Worm (Caenorhabditis elegans) whole organism, late embryonic: ENCODE measurements around the gene lgc-13.

ENCODE experiments used
- F13H6.1 ChIP-seq: sonication (generic microtip); optimal IDR thresholded peaks from 2 replicates; lab custom pipeline; 2016; ENCODE audit warnings: missing genetic modification characterization, missing compliant biosample characterization
- ama-1 ChIP-seq: fragments of 150-350 bp; optimal IDR thresholded peaks from 2 replicates; lab custom pipeline; 2014
- ceh-30 ChIP-seq: fragments of 150-350 bp; optimal IDR thresholded peaks from 2 replicates; lab custom pipeline; 2014; ENCODE audit warnings: missing biosample characterization, missing genetic modification characterization
- elt-4 ChIP-seq: sonication (generic microtip); optimal IDR thresholded peaks from 2 replicates; lab custom pipeline; 2016; ENCODE audit warnings: missing genetic modification characterization, missing compliant biosample characterization
- hlh-13 ChIP-seq: fragments of 200-800 bp; sonication (Bioruptor generic); optimal IDR thresholded peaks from 2 replicates; lab custom pipeline; 2018; ENCODE audit warnings: mild to moderate bottlenecking, missing genetic modification characterization, missing compliant biosample characterization
- nfya-1 ChIP-seq: sonication (generic microtip); optimal IDR thresholded peaks from 2 replicates; lab custom pipeline; 2017; ENCODE audit warnings: missing genetic modification characterization, mild to moderate bottlenecking, missing compliant biosample characterization, antibody characterized with exemption, moderate library complexity
- nhr-11 ChIP-seq: fragments of 150-350 bp; optimal IDR thresholded peaks from 2 replicates; lab custom pipeline; 2014; ENCODE audit warnings: missing biosample characterization, missing genetic modification characterization
- pqm-1 ChIP-seq: sonication (generic microtip); optimal IDR thresholded peaks from 2 replicates; lab custom pipeline; 2016; ENCODE audit warnings: missing genetic modification characterization, missing compliant biosample characterization
- rnt-1 ChIP-seq: sonication (generic microtip); optimal IDR thresholded peaks from 2 replicates; lab custom pipeline; 2016; ENCODE audit warnings: missing genetic modification characterization, missing compliant biosample characterization
- unc-3 ChIP-seq, 2 experiments: fragments of 200-800 bp in 1 of 2; sonication (Bioruptor generic) in 1 of 2; sonication (generic microtip) in 1 of 2; conservative IDR thresholded peaks in 1 of 2; optimal IDR thresholded peaks in 1 of 2; 2 replicates each; pipeline versions ENCODE4 v1.3.6 to Lab custom; 2016 to 2022; ENCODE audit warnings: missing compliant biosample characterization in 2 of 2, missing genetic modification characterization in 2 of 2, missing genetic modification reagents in 1 of 2
- unc-86 ChIP-seq: sonication (generic microtip); optimal IDR thresholded peaks from 2 replicates; lab custom pipeline; 2016; ENCODE audit warnings: missing genetic modification characterization, missing compliant biosample characterization

DNA sequence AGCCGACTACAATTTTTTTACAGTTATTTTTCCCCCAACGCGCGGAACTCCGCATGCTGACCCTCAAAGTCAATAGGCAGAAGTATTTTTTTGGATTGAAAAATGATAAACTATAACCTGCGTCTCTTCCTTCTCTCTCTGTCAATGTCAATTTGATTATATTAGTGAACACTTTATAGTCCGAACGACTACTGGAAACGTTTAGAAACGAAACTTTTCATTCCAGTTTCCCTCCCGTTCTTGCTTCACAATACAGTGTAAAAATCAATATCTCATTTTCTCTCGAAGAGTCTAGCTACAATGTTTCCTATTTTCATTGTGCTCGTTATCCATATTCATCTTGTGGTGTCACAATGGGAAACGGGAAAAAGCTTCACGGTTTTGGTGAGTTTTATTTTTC lies 40.7 kb upstream of the lgc-13 start, which contains the start of gene lgc-24:
- TF ChIP-seq unc-3 (GFP tag; conservative IDR thresholded peaks at IDR 0.05; lab: Robert Waterston, UW) (no peak), unc-3 (tag; optimal IDR thresholded peaks at IDR 0.05; lab: Kevin White, UChicago) (no peak), ceh-30 (tag; lab: Kevin White, UChicago) (no peak), rnt-1 (tag; lab: Kevin White, UChicago) (no peak), nhr-11 (tag; lab: Kevin White, UChicago) (no peak), ama-1 (lab: Kevin White, UChicago) (no peak), pqm-1 (tag; lab: Kevin White, UChicago) (no peak), nfya-1 (tag; lab: Kevin White, UChicago) (no peak), hlh-13 (GFP tag; lab: Kevin White, UChicago) (no peak), elt-4 (no peak), F13H6.1 (tag; lab: Kevin White, UChicago) (no peak), unc-86 (no peak)
